In genomic region chrV:12410416-12411001, ce11 we compare ENCODE assay signal across 3 worm cellular contexts.
A peak's percentile ranks its signal among the peaks of the same experiment; 100 is the strongest.
TF ChIP-seq lines count a peak whose summit lies in the region.

hrg-2 (minus strand) TSS chrV:12410513.

TF ChIP-seq in whole organism, L1 larva, 84 proteins besides CTCF, POLR2A, EP300 and RAD21:
- TF ChIP-seq nhr-85 (tag; lab: Kevin White, UChicago) (peak; percentile 69), hlh-4 (tag; optimal IDR thresholded peaks at IDR 0.05; lab: Kevin White, UChicago) (no peak), C04F5.9 (tag; optimal IDR thresholded peaks at IDR 0.05; lab: Kevin White, UChicago) (no peak), mep-1 (tag; optimal IDR thresholded peaks at IDR 0.05; lab: Kevin White, UChicago) (no peak), nhr-90 (tag; optimal IDR thresholded peaks at IDR 0.05; lab: Kevin White, UChicago; ENCODE audit: poor library complexity) (peak; percentile 34), ztf-4 (tag; optimal IDR thresholded peaks at IDR 0.05; lab: Kevin White, UChicago) (no peak), blmp-1 (tag; optimal IDR thresholded peaks at IDR 0.05; lab: Kevin White, UChicago) (no peak), nhr-19 (GFP tag; conservative IDR thresholded peaks at IDR 0.05; lab: Robert Waterston, UW) (no peak), ama-1 (optimal IDR thresholded peaks at IDR 0.05; lab: Kevin White, UChicago) (no peak), lin-13 (GFP tag; optimal IDR thresholded peaks at IDR 0.05; lab: Kevin White, UChicago) (no peak), unc-98 (GFP tag; IDR thresholded peaks at IDR 0.05; lab: Robert Waterston, UW) (no peak), fos-1 (tag; optimal IDR thresholded peaks at IDR 0.05; lab: Kevin White, UChicago) (no peak), nhr-71 (tag; optimal IDR thresholded peaks at IDR 0.05; lab: Kevin White, UChicago) (peak; percentile 57), fkh-4 (tag; optimal IDR thresholded peaks at IDR 0.05; lab: Kevin White, UChicago; ENCODE audit: borderline replicate concordance) (no peak), vab-15 (tag; optimal IDR thresholded peaks at IDR 0.05; lab: Kevin White, UChicago) (no peak), lin-14 (GFP tag; optimal IDR thresholded peaks at IDR 0.05; lab: Kevin White, UChicago) (peak; percentile 26), nhr-84 (tag; optimal IDR thresholded peaks at IDR 0.05; lab: Kevin White, UChicago) (no peak), tbx-2 (tag; optimal IDR thresholded peaks at IDR 0.05; lab: Kevin White, UChicago) (peak; percentile 6), skn-1 (tag; optimal IDR thresholded peaks at IDR 0.05; lab: Kevin White, UChicago) (no peak), nhr-47 (tag; optimal IDR thresholded peaks at IDR 0.05; lab: Kevin White, UChicago) (no peak), ces-1 (GFP tag; optimal IDR thresholded peaks at IDR 0.05; lab: Kevin White, UChicago) (no peak), lir-3 (tag; optimal IDR thresholded peaks at IDR 0.05; lab: Kevin White, UChicago; ENCODE audit: poor library complexity) (no peak), nhr-20 (tag; optimal IDR thresholded peaks at IDR 0.05; lab: Kevin White, UChicago) (peak; percentile 61), snu-23 (GFP tag; optimal IDR thresholded peaks at IDR 0.05; lab: Kevin White, UChicago) (peak; percentile 17), ets-5 (GFP tag; IDR thresholded peaks at IDR 0.05; lab: Robert Waterston, UW) (no peak)

TF ChIP-seq in whole organism, L2 larva, 48 proteins besides CTCF, POLR2A, EP300 and RAD21:
- peak; percentile 55 for TF ChIP-seq sma-9 (GFP tag; optimal IDR thresholded peaks at IDR 0.05; lab: Kevin White, UChicago)
- TF ChIP-seq sma-9 (tag; optimal IDR thresholded peaks at IDR 0.05; lab: Kevin White, UChicago), result no peak
- peak in 1 of 2 experiments; percentile 12 for TF ChIP-seq lsy-2 (tag; optimal IDR thresholded peaks at IDR 0.05; lab: Kevin White, UChicago)
- no peak for TF ChIP-seq ceh-16 (tag; optimal IDR thresholded peaks at IDR 0.05; lab: Kevin White, UChicago)
- peak; percentile 96 for TF ChIP-seq nhr-129 (tag; optimal IDR thresholded peaks at IDR 0.05; lab: Kevin White, UChicago)
- peak; percentile 24 for TF ChIP-seq nhr-21 (tag; optimal IDR thresholded peaks at IDR 0.05; lab: Kevin White, UChicago)
- TF ChIP-seq nhr-237 (tag; optimal IDR thresholded peaks at IDR 0.05; lab: Kevin White, UChicago), result no peak
- peak; percentile 85 for TF ChIP-seq nhr-25 (tag; optimal IDR thresholded peaks at IDR 0.05; lab: Kevin White, UChicago)

TF ChIP-seq in whole organism, L4 larva, 104 proteins besides CTCF, POLR2A, EP300 and RAD21:
- TF ChIP-seq zfp-3 (GFP tag; conservative IDR thresholded peaks at IDR 0.05; lab: Robert Waterston, UW), result no peak
- TF ChIP-seq nhr-111 (GFP tag; optimal IDR thresholded peaks at IDR 0.05; lab: Kevin White, UChicago), result no peak
- peak; percentile 64 for TF ChIP-seq nhr-48 (tag; optimal IDR thresholded peaks at IDR 0.05; lab: Kevin White, UChicago)
- no peak for TF ChIP-seq nhr-6 (tag; optimal IDR thresholded peaks at IDR 0.05; lab: Kevin White, UChicago)
- no peak for TF ChIP-seq ctbp-1 (GFP tag; IDR thresholded peaks at IDR 0.05; lab: Robert Waterston, UW)
- TF ChIP-seq nhr-25 (tag; optimal IDR thresholded peaks at IDR 0.05; lab: Kevin White, UChicago; ENCODE audit: borderline replicate concordance, insufficient read depth), result no peak
- no peak for TF ChIP-seq lir-3 (tag; optimal IDR thresholded peaks at IDR 0.05; lab: Kevin White, UChicago)
- TF ChIP-seq mep-1 (tag; optimal IDR thresholded peaks at IDR 0.05; lab: Kevin White, UChicago), result peak; percentile 2
- TF ChIP-seq nhr-28 (tag; optimal IDR thresholded peaks at IDR 0.05; lab: Kevin White, UChicago), result peak; percentile 14
- no peak for TF ChIP-seq zip-2 (tag; optimal IDR thresholded peaks at IDR 0.05; lab: Kevin White, UChicago)
- no peak for TF ChIP-seq Y105C5A.15 (GFP tag; IDR thresholded peaks at IDR 0.05; lab: Robert Waterston, UW)
- peak; percentile 93 for TF ChIP-seq ztf-7 (tag; optimal IDR thresholded peaks at IDR 0.05; lab: Kevin White, UChicago)
- no peak for TF ChIP-seq ceh-62 (tag; optimal IDR thresholded peaks at IDR 0.05; lab: Kevin White, UChicago)
- peak; percentile 11 for TF ChIP-seq dve-1 (tag; optimal IDR thresholded peaks at IDR 0.05; lab: Kevin White, UChicago; ENCODE audit: insufficient read depth)
- peak; percentile 40 for TF ChIP-seq hlh-30 (tag; optimal IDR thresholded peaks at IDR 0.05; lab: Kevin White, UChicago; ENCODE audit: insufficient read depth)
- TF ChIP-seq ces-1 (GFP tag; optimal IDR thresholded peaks at IDR 0.05; lab: Kevin White, UChicago), result no peak
- TF ChIP-seq aha-1 (tag; lab: Kevin White, UChicago), result peak; percentile 31
- TF ChIP-seq madf-9 (GFP tag; conservative IDR thresholded peaks at IDR 0.05; lab: Robert Waterston, UW), result no peak
- no peak for TF ChIP-seq sdz-12 (GFP tag; optimal IDR thresholded peaks at IDR 0.05; lab: Kevin White, UChicago)

Comparison
In these comparisons a context has a peak if more than half of its experiments do, and no peak if none do; other contexts are left out.
1. Of the 29 proteins assayed by ChIP-seq in both whole organism, L4 larva and whole organism, L1 larva: peak only in whole organism, L4 larva: aha-1, mep-1 and nhr-28; only in whole organism, L1 larva: none; in both: none; in neither: 26.